Worm (Caenorhabditis elegans) whole organism, young adult: ENCODE measurements around the gene tebp-1.

ENCODE experiments used
- B0019.2 ChIP-seq: fragments of 200-800 bp; sonication (Bioruptor generic); conservative IDR thresholded peaks from 2 replicates; pipeline ENCODE4 v1.3.6; 2022; ENCODE audit warnings: missing genetic modification reagents, missing genetic modification characterization, missing compliant biosample characterization
- F22D6.2 ChIP-seq: sonication (generic microtip); optimal IDR thresholded peaks from 2 replicates; lab custom pipeline; 2016; ENCODE audit warnings: mild to moderate bottlenecking, missing genetic modification characterization, missing compliant biosample characterization
- F33H1.4 ChIP-seq: fragments of 200-800 bp; sonication (Bioruptor generic); IDR thresholded peaks from 2 replicates; pipeline ENCODE4 v1.3.6; 2022; ENCODE audit warnings: missing genetic modification reagents, missing genetic modification characterization, missing compliant biosample characterization
- T26A5.8 ChIP-seq: sonication (generic microtip); optimal IDR thresholded peaks from 2 replicates; lab custom pipeline; 2016; ENCODE audit warnings: missing genetic modification characterization, missing compliant biosample characterization
- Y56A3A.18 ChIP-seq: fragments of 200-800 bp; sonication (Bioruptor generic); IDR thresholded peaks from 2 replicates; pipeline ENCODE4 v1.3.6; 2022; ENCODE audit warnings: missing genetic modification reagents, missing genetic modification characterization, missing compliant biosample characterization
- Y67H2A.10 ChIP-seq: fragments of 200-800 bp; sonication (Bioruptor generic); conservative IDR thresholded peaks from 2 replicates; pipeline ENCODE4 v1.3.6; 2022; ENCODE audit warnings: missing genetic modification reagents, missing genetic modification characterization, missing compliant biosample characterization
- ama-1 ChIP-seq, 3 experiments: fragments of 150-350 bp in 1 of 3; sonication (generic microtip) in 2 of 3; optimal IDR thresholded peaks; 2 replicates each; lab custom pipeline; 2014 to 2018; ENCODE audit warnings: missing biosample characterization in 2 of 3, missing genetic modification characterization in 2 of 3, missing genetic modification reagents in 2 of 3
- aptf-2 ChIP-seq: fragments of 200-800 bp; sonication (Bioruptor generic); conservative IDR thresholded peaks from 2 replicates; pipeline ENCODE4 v1.3.6; 2022; ENCODE audit warnings: missing genetic modification reagents, missing genetic modification characterization, missing compliant biosample characterization
- attf-6 ChIP-seq: fragments of 200-800 bp; sonication (Bioruptor generic); IDR thresholded peaks from 2 replicates; pipeline ENCODE4 v1.3.6; 2022; ENCODE audit warnings: missing genetic modification reagents, missing genetic modification characterization, missing compliant biosample characterization
- bed-1 ChIP-seq: fragments of 200-800 bp; sonication (Bioruptor generic); IDR thresholded peaks from 2 replicates; pipeline ENCODE4 v1.3.6; 2022; ENCODE audit warnings: missing genetic modification reagents, missing genetic modification characterization, missing compliant biosample characterization
- bed-2 ChIP-seq: fragments of 200-800 bp; sonication (Bioruptor generic); IDR thresholded peaks from 2 replicates; pipeline ENCODE4 v1.3.6; 2022; ENCODE audit warnings: missing genetic modification reagents, missing genetic modification characterization, missing compliant biosample characterization
- ccch-3 ChIP-seq: fragments of 200-800 bp; sonication (Bioruptor generic); optimal IDR thresholded peaks from 2 replicates; lab custom pipeline; 2018; ENCODE audit warnings: mild to moderate bottlenecking, missing genetic modification characterization, missing compliant biosample characterization
- ceh-100 ChIP-seq: fragments of 200-800 bp; sonication (Bioruptor generic); IDR thresholded peaks from 2 replicates; pipeline ENCODE4 v1.3.6; 2022; ENCODE audit warnings: missing genetic modification reagents, missing genetic modification characterization, missing compliant biosample characterization
- ceh-27 ChIP-seq: fragments of 200-800 bp; sonication (Bioruptor generic); optimal IDR thresholded peaks from 2 replicates; lab custom pipeline; 2018; ENCODE audit warnings: mild to moderate bottlenecking, missing genetic modification characterization, moderate library complexity, missing compliant biosample characterization
- ceh-40 ChIP-seq: fragments of 200-800 bp; sonication (Bioruptor generic); IDR thresholded peaks from 2 replicates; pipeline ENCODE4 v1.3.6; 2022; ENCODE audit warnings: missing genetic modification characterization, missing compliant biosample characterization
- ceh-58 ChIP-seq: fragments of 200-800 bp; sonication (Bioruptor generic); IDR thresholded peaks from 2 replicates; pipeline ENCODE4 v1.3.6; 2022; ENCODE audit warnings: missing genetic modification characterization, missing compliant biosample characterization
- chd-7 ChIP-seq: sonication (generic microtip); optimal IDR thresholded peaks from 2 replicates; lab custom pipeline; 2016; ENCODE audit warnings: mild to moderate bottlenecking, missing genetic modification characterization, moderate library complexity, missing compliant biosample characterization
- dox-1 ChIP-seq: fragments of 200-800 bp; sonication (Bioruptor generic); IDR thresholded peaks from 2 replicates; pipeline ENCODE4 v1.3.6; 2022; ENCODE audit warnings: missing genetic modification reagents, missing genetic modification characterization, missing compliant biosample characterization
- dpl-1 ChIP-seq: fragments of 150-350 bp; optimal IDR thresholded peaks from 2 replicates; lab custom pipeline; 2014; ENCODE audit warnings: missing biosample characterization, missing genetic modification reagents, missing genetic modification characterization
- efl-1 ChIP-seq: fragments of 150-350 bp; optimal IDR thresholded peaks from 2 replicates; lab custom pipeline; 2014; ENCODE audit warnings: missing biosample characterization, missing genetic modification reagents, missing genetic modification characterization
- egl-18 ChIP-seq: fragments of 200-800 bp; sonication (Bioruptor generic); IDR thresholded peaks from 2 replicates; pipeline ENCODE4 v1.3.6; 2022; ENCODE audit warnings: missing genetic modification reagents, missing genetic modification characterization, missing compliant biosample characterization
- egrh-3 ChIP-seq: fragments of 200-800 bp; sonication (Bioruptor generic); IDR thresholded peaks from 2 replicates; pipeline ENCODE4 v1.3.6; 2022; ENCODE audit warnings: missing genetic modification reagents, missing genetic modification characterization, missing compliant biosample characterization
- ets-4 ChIP-seq: fragments of 200-800 bp; sonication (Bioruptor generic); optimal IDR thresholded peaks from 2 replicates; lab custom pipeline; 2018; ENCODE audit warnings: mild to moderate bottlenecking, missing genetic modification characterization, missing compliant biosample characterization
- him-1 ChIP-seq: sonication (generic microtip); optimal IDR thresholded peaks from 2 replicates; lab custom pipeline; 2016; ENCODE audit warnings: missing genotype, missing genetic modification reagents, missing genetic modification characterization, missing compliant biosample characterization
- hlh-12 ChIP-seq: sonication (generic microtip); optimal IDR thresholded peaks from 2 replicates; lab custom pipeline; 2016; ENCODE audit warnings: missing genetic modification characterization, missing compliant biosample characterization
- hmg-20 ChIP-seq: fragments of 200-800 bp; sonication (Bioruptor generic); IDR thresholded peaks from 2 replicates; pipeline ENCODE4 v1.3.6; 2022; ENCODE audit warnings: missing genetic modification reagents, missing genetic modification characterization, missing compliant biosample characterization
- lag-1 ChIP-seq: fragments of 200-800 bp; sonication (Bioruptor generic); IDR thresholded peaks from 2 replicates; pipeline ENCODE4 v1.3.6; 2022; ENCODE audit warnings: missing genetic modification reagents, missing genetic modification characterization, missing compliant biosample characterization
- lin-54 ChIP-seq: fragments of 200-800 bp; sonication (Bioruptor generic); optimal IDR thresholded peaks from 2 replicates; lab custom pipeline; 2018; ENCODE audit warnings: mild to moderate bottlenecking, missing genetic modification characterization, missing compliant biosample characterization
- lsl-1 ChIP-seq: fragments of 200-800 bp; sonication (Bioruptor generic); optimal IDR thresholded peaks from 2 replicates; lab custom pipeline; 2018; ENCODE audit warnings: mild to moderate bottlenecking, missing genetic modification characterization, moderate library complexity, missing compliant biosample characterization
- madf-3 ChIP-seq: fragments of 200-800 bp; sonication (Bioruptor generic); IDR thresholded peaks from 2 replicates; pipeline ENCODE4 v1.3.6; 2022; ENCODE audit warnings: missing genetic modification reagents, missing genetic modification characterization, missing compliant biosample characterization
- madf-6 ChIP-seq: fragments of 200-800 bp; sonication (Bioruptor generic); IDR thresholded peaks from 2 replicates; pipeline ENCODE4 v1.3.6; 2022; ENCODE audit warnings: missing genetic modification reagents, missing genetic modification characterization, missing compliant biosample characterization
- madf-8 ChIP-seq: fragments of 200-800 bp; sonication (Bioruptor generic); conservative IDR thresholded peaks from 2 replicates; pipeline ENCODE4 v1.3.6; 2022; ENCODE audit warnings: missing genetic modification reagents, missing genetic modification characterization, missing compliant biosample characterization
- nfyb-1 ChIP-seq: fragments of 200-800 bp; sonication (Bioruptor generic); IDR thresholded peaks from 2 replicates; pipeline ENCODE4 v1.3.6; 2022; ENCODE audit warnings: missing genetic modification reagents, missing genetic modification characterization, missing compliant biosample characterization
- nhr-179 ChIP-seq: sonication (generic microtip); optimal IDR thresholded peaks from 2 replicates; lab custom pipeline; 2016; ENCODE audit warnings: mild to moderate bottlenecking, missing genetic modification characterization, missing compliant biosample characterization
- repo-1 ChIP-seq: sonication (generic microtip); optimal IDR thresholded peaks from 2 replicates; lab custom pipeline; 2017; ENCODE audit warnings: mild to moderate bottlenecking, missing genetic modification characterization, missing compliant biosample characterization
- snpc-1.3 ChIP-seq: sonication (generic microtip); optimal IDR thresholded peaks from 2 replicates; lab custom pipeline; 2017; ENCODE audit warnings: missing genetic modification characterization, mild to moderate bottlenecking, missing compliant biosample characterization, antibody characterized with exemption, moderate library complexity, missing genotype, missing genetic modification reagents; ENCODE audit not compliant: insufficient read depth
- snpc-4 ChIP-seq, 5 experiments: fragments of 150-350 bp in 1 of 5; sonication (generic microtip) in 4 of 5; optimal IDR thresholded peaks; 2 replicates each; lab custom pipeline; 2014 to 2018; ENCODE audit warnings: missing genetic modification characterization in 5 of 5, missing biosample characterization in 3 of 5, antibody characterized with exemption in 2 of 5, mild to moderate bottlenecking in 2 of 5, missing compliant biosample characterization in 2 of 5, missing genotype in 2 of 5, moderate library complexity in 2 of 5, missing genetic modification reagents in 1 of 5
- somi-1 ChIP-seq: fragments of 200-800 bp; sonication (Bioruptor generic); optimal IDR thresholded peaks from 2 replicates; lab custom pipeline; 2018; ENCODE audit warnings: mild to moderate bottlenecking, missing genetic modification characterization, missing compliant biosample characterization
- tbp1 ChIP-seq: fragments of 200-800 bp; sonication (Bioruptor generic); optimal IDR thresholded peaks from 2 replicates; lab custom pipeline; 2018; ENCODE audit warnings: mild to moderate bottlenecking, missing genetic modification characterization, missing compliant biosample characterization
- tbx-9 ChIP-seq: sonication (generic microtip); optimal IDR thresholded peaks from 2 replicates; lab custom pipeline; 2016; ENCODE audit warnings: borderline replicate concordance, missing genetic modification characterization, inconsistent platforms, missing compliant biosample characterization
- ztf-25 ChIP-seq: fragments of 200-800 bp; sonication (Bioruptor generic); IDR thresholded peaks from 2 replicates; pipeline ENCODE4 v1.3.6; 2022; ENCODE audit warnings: missing genetic modification reagents, missing genetic modification characterization, missing compliant biosample characterization
- ztf-26 ChIP-seq: sonication (generic microtip); optimal IDR thresholded peaks from 2 replicates; lab custom pipeline; 2017; ENCODE audit warnings: missing genetic modification characterization, missing compliant biosample characterization

tebp-1 gene

ce11 chrII:14407332-14408270 lies 45.8 kb downstream of the tebp-1 start:
- no peak for TF ChIP-seq ceh-27
- TF ChIP-seq ceh-100 (GFP tag; lab: Robert Waterston, UW): no peak
- no peak for TF ChIP-seq ztf-25 (GFP tag; lab: Robert Waterston, UW)
- no peak for TF ChIP-seq F22D6.2 (tag; lab: Kevin White, UChicago)
- no peak for TF ChIP-seq nhr-179 (tag; lab: Kevin White, UChicago)
- TF ChIP-seq hmg-20 (GFP tag; lab: Robert Waterston, UW): no peak
- TF ChIP-seq madf-6 (GFP tag; lab: Robert Waterston, UW): peak; percentile 50; the same call in 1 of the 2 replicates
- no peak for TF ChIP-seq tbx-9 (tag; lab: Kevin White, UChicago)
- peak; percentile 92 for TF ChIP-seq ama-1 (optimal IDR thresholded peaks at IDR 0.05; lab: Kevin White, UChicago)
- TF ChIP-seq ama-1 (GFP tag; optimal IDR thresholded peaks at IDR 0.05; lab: Kevin White, UChicago): no peak
- TF ChIP-seq ceh-58 (GFP tag; lab: Robert Waterston, UW): no peak
- TF ChIP-seq ets-4 (GFP tag; lab: Kevin White, UChicago): no peak
- TF ChIP-seq attf-6: no peak
- TF ChIP-seq Y67H2A.10 (GFP tag; lab: Robert Waterston, UW): no peak
- TF ChIP-seq him-1 (tag; lab: Kevin White, UChicago): peak; percentile 3
- TF ChIP-seq madf-8 (GFP tag; lab: Robert Waterston, UW): peak; percentile 42
- TF ChIP-seq nfyb-1: no peak
- TF ChIP-seq lin-54: peak; percentile 45
- peak; percentile 68 for TF ChIP-seq ztf-26 (tag; lab: Kevin White, UChicago)
- no peak for TF ChIP-seq repo-1 (tag; lab: Kevin White, UChicago)
- 0 out of 2 replicates have a peak, but pooled peaks have one; percentile 28 for TF ChIP-seq F33H1.4
- TF ChIP-seq bed-2 (GFP tag; lab: Robert Waterston, UW): no peak
- no peak for TF ChIP-seq ceh-40 (GFP tag; lab: Robert Waterston, UW)
- no peak for TF ChIP-seq Y56A3A.18 (GFP tag; lab: Robert Waterston, UW)
- no peak for TF ChIP-seq aptf-2 (GFP tag; lab: Robert Waterston, UW)
- no peak for TF ChIP-seq snpc-1.3
- TF ChIP-seq tbp1 (GFP tag; lab: Kevin White, UChicago): peak; percentile 1
- peak; percentile 61 for TF ChIP-seq efl-1 (GFP tag; lab: Kevin White, UChicago)
- TF ChIP-seq B0019.2 (GFP tag; lab: Robert Waterston, UW): no peak
- TF ChIP-seq lsl-1 (GFP tag; lab: Kevin White, UChicago): peak; percentile 75

- TF ChIP-seq Y56A3A.18 (GFP tag; lab: Robert Waterston, UW) (no peak), lag-1 (GFP tag; lab: Robert Waterston, UW) (no peak), lsl-1 (GFP tag; lab: Kevin White, UChicago) (peak; percentile 70), hlh-12 (tag; lab: Kevin White, UChicago) (no peak)
Measured at ce11 chrII:14408312-14408711, 46.5 kb downstream of the tebp-1 start, which contains the start of gene F26H11.4. Gene F26H11.4, plus strand, starts transcription at chrII:14408612.

ce11 chrII:14410768-14411167 lies 48.9 kb downstream of the tebp-1 start, which contains the start of gene dsb-2:
Gene dsb-2, plus strand, starts transcription at chrII:14411095.
- TF ChIP-seq dox-1 (GFP tag; lab: Robert Waterston, UW): peak; percentile 70; the same call in 1 of the 2 replicates
- TF ChIP-seq attf-6: peak; percentile 27; the same call in 1 of the 2 replicates
- peak; percentile 20; the same call in 1 of the 2 replicates for TF ChIP-seq ceh-100 (GFP tag; lab: Robert Waterston, UW)
- no peak for TF ChIP-seq chd-7 (tag; lab: Kevin White, UChicago)
- no peak for TF ChIP-seq nfyb-1
- no peak for TF ChIP-seq egrh-3 (GFP tag; lab: Robert Waterston, UW)
- peak; percentile 7 for TF ChIP-seq snpc-4 (GFP tag; optimal IDR thresholded peaks at IDR 0.05; lab: Kevin White, UChicago)
- peak in 1 of 4 experiments; percentile 27 for TF ChIP-seq snpc-4 (tag; optimal IDR thresholded peaks at IDR 0.05; lab: Kevin White, UChicago)
- TF ChIP-seq ceh-58 (GFP tag; lab: Robert Waterston, UW): no peak
- TF ChIP-seq madf-3 (GFP tag; lab: Robert Waterston, UW): no peak
- TF ChIP-seq bed-1 (GFP tag; lab: Robert Waterston, UW): no peak
- TF ChIP-seq ccch-3 (GFP tag; lab: Kevin White, UChicago): no peak
- TF ChIP-seq T26A5.8 (tag; lab: Kevin White, UChicago): no peak
- TF ChIP-seq snpc-1.3: peak; percentile 16
- TF ChIP-seq somi-1 (GFP tag; lab: Kevin White, UChicago): no peak
- TF ChIP-seq efl-1 (GFP tag; lab: Kevin White, UChicago): peak; percentile 58
- peak; percentile 99 for TF ChIP-seq lsl-1 (GFP tag; lab: Kevin White, UChicago)
- TF ChIP-seq dpl-1 (GFP tag; lab: Kevin White, UChicago): peak; percentile 29
- TF ChIP-seq egl-18 (GFP tag; lab: Robert Waterston, UW): no peak
